Fruit fly (Drosophila melanogaster) whole organism, prepupa: ENCODE results near the gene Surf1.

Experiments used
- Blimp-1 ChIP-seq: fragments of 200-800 bp; sonication (Bioruptor generic); optimal IDR thresholded peaks from 3 replicates; lab custom pipeline; 2017; ENCODE audit warnings: missing biosample characterization, missing genetic modification characterization, mild to moderate bottlenecking, moderate library complexity, missing genetic modification reagents
- CG10669 ChIP-seq: fragments of 200-800 bp; sonication (Bioruptor generic); optimal IDR thresholded peaks from 3 replicates; lab custom pipeline; 2018; ENCODE audit warnings: missing biosample characterization, mild to moderate bottlenecking, missing genetic modification characterization, moderate library complexity
- CG11294 ChIP-seq: fragments of 200-800 bp; sonication (Bioruptor generic); IDR thresholded peaks from 2 replicates; pipeline ENCODE4 v1.3.6; 2022; ENCODE audit warnings: missing biosample characterization, missing genetic modification characterization
- CG11902 ChIP-seq: fragments of 200-800 bp; sonication (Bioruptor generic); optimal IDR thresholded peaks from 3 replicates; lab custom pipeline; 2016; ENCODE audit warnings: missing biosample characterization, missing genetic modification characterization
- CG15336 ChIP-seq: fragments of 200-800 bp; sonication (Bioruptor generic); IDR thresholded peaks from 2 replicates; pipeline ENCODE4 v1.3.6; 2022; ENCODE audit warnings: missing biosample characterization, missing genetic modification characterization
- CG1621 ChIP-seq: fragments of 200-800 bp; sonication (Bioruptor generic); optimal IDR thresholded peaks from 3 replicates; lab custom pipeline; 2018; ENCODE audit warnings: missing biosample characterization, mild to moderate bottlenecking, missing genetic modification characterization
- CG3032 ChIP-seq: fragments of 200-800 bp; optimal IDR thresholded peaks from 2 replicates; lab custom pipeline; 2019; ENCODE audit warnings: missing biosample characterization, mild to moderate bottlenecking, missing genetic modification characterization, moderate library complexity
- CG6163 ChIP-seq: fragments of 200-800 bp; sonication (Bioruptor generic); IDR thresholded peaks from 3 replicates; pipeline ENCODE4 v1.3.6; 2022; ENCODE audit warnings: missing biosample characterization, missing genetic modification characterization
- CG6854 ChIP-seq: fragments of 200-800 bp; sonication (Bioruptor generic); optimal IDR thresholded peaks from 2 replicates; lab custom pipeline; 2017; ENCODE audit warnings: missing biosample characterization, mild to moderate bottlenecking, missing genetic modification characterization
- Eip75B ChIP-seq: fragments of 200-800 bp; sonication (Bioruptor generic); optimal IDR thresholded peaks from 3 replicates; lab custom pipeline; 2016; ENCODE audit warnings: missing biosample characterization, missing genetic modification characterization
- Eip78C ChIP-seq: fragments of 200-800 bp; sonication (Bioruptor generic); peaks from one replicate; lab custom pipeline; 2016; ENCODE audit warnings: missing biosample characterization, missing genetic modification characterization
- Eip93F ChIP-seq: fragments of 200-800 bp; sonication (Bioruptor generic); optimal IDR thresholded peaks from 2 replicates; lab custom pipeline; 2016; ENCODE audit warnings: missing biosample characterization, mild to moderate bottlenecking, missing genetic modification characterization
- Ets96B ChIP-seq: fragments of 200-800 bp; optimal IDR thresholded peaks from 2 replicates; lab custom pipeline; 2019; ENCODE audit warnings: missing biosample characterization, mild to moderate bottlenecking, missing genetic modification characterization, moderate library complexity
- Gug ChIP-seq: fragments of 200-800 bp; sonication (Bioruptor generic); IDR thresholded peaks from 2 replicates; pipeline ENCODE4 v1.3.6; 2022; ENCODE audit warnings: missing biosample characterization, missing genetic modification characterization
- Hr38 ChIP-seq: sonication (Bioruptor generic); optimal IDR thresholded peaks from 2 replicates; lab custom pipeline; 2016; ENCODE audit warnings: missing biosample characterization, missing genetic modification characterization
- Hr39 ChIP-seq: fragments of 200-800 bp; sonication (Bioruptor generic); optimal IDR thresholded peaks from 2 replicates; lab custom pipeline; 2016; ENCODE audit warnings: missing biosample characterization, missing genetic modification characterization
- Hr4 ChIP-seq: fragments of 200-800 bp; sonication (Bioruptor generic); optimal IDR thresholded peaks from 3 replicates; lab custom pipeline; 2016; ENCODE audit warnings: missing biosample characterization, missing genetic modification characterization
- Lpt ChIP-seq: fragments of 200-800 bp; sonication (Bioruptor generic); optimal IDR thresholded peaks from 3 replicates; lab custom pipeline; 2016; ENCODE audit warnings: missing biosample characterization, missing genetic modification characterization
- Met ChIP-seq: fragments of 200-800 bp; sonication (Bioruptor generic); optimal IDR thresholded peaks from 3 replicates; lab custom pipeline; 2016; ENCODE audit warnings: missing biosample characterization, missing genetic modification characterization
- Sox15 ChIP-seq: fragments of 200-800 bp; sonication (Bioruptor generic); optimal IDR thresholded peaks from 3 replicates; lab custom pipeline; 2016; ENCODE audit warnings: missing biosample characterization, missing genetic modification characterization
- achi ChIP-seq: fragments of 200-800 bp; sonication (Bioruptor generic); optimal IDR thresholded peaks from 3 replicates; lab custom pipeline; 2016; ENCODE audit warnings: missing biosample characterization, missing genetic modification characterization
- acj6 ChIP-seq: fragments of 200-800 bp; sonication (Bioruptor generic); optimal IDR thresholded peaks from 3 replicates; lab custom pipeline; 2016; ENCODE audit warnings: missing biosample characterization, missing genetic modification characterization
- cyc ChIP-seq: fragments of 200-800 bp; sonication (Bioruptor generic); optimal IDR thresholded peaks from 3 replicates; lab custom pipeline; 2016; ENCODE audit warnings: missing biosample characterization, missing genetic modification characterization
- dsx ChIP-seq: fragments of 200-800 bp; optimal IDR thresholded peaks from 3 replicates; lab custom pipeline; 2019; ENCODE audit warnings: missing biosample characterization, mild to moderate bottlenecking, missing genetic modification characterization, moderate library complexity; ENCODE audit not compliant: poor library complexity, severe bottlenecking
- esn ChIP-seq: fragments of 200-800 bp; sonication (Bioruptor generic); optimal IDR thresholded peaks from 2 replicates; lab custom pipeline; 2016; ENCODE audit warnings: missing biosample characterization, mild to moderate bottlenecking, missing genetic modification characterization, moderate library complexity
- fd59A ChIP-seq: fragments of 200-800 bp; sonication (Bioruptor generic); optimal IDR thresholded peaks from 2 replicates; lab custom pipeline; 2017; ENCODE audit warnings: missing biosample characterization, mild to moderate bottlenecking, missing genetic modification characterization, missing genetic modification reagents
- fd85E ChIP-seq: fragments of 200-800 bp; sonication (Bioruptor generic); optimal IDR thresholded peaks from 3 replicates; lab custom pipeline; 2016; ENCODE audit warnings: missing biosample characterization, missing genetic modification characterization
- fkh ChIP-seq: fragments of 200-800 bp; sonication (Bioruptor generic); optimal IDR thresholded peaks from 3 replicates; lab custom pipeline; 2017; ENCODE audit warnings: missing biosample characterization, mild to moderate bottlenecking, missing genetic modification characterization, moderate library complexity
- lz ChIP-seq: fragments of 200-800 bp; sonication (Bioruptor generic); optimal IDR thresholded peaks from 3 replicates; lab custom pipeline; 2016; ENCODE audit warnings: missing biosample characterization, missing genetic modification characterization
- net ChIP-seq: fragments of 200-800 bp; sonication (Bioruptor generic); optimal IDR thresholded peaks from 3 replicates; lab custom pipeline; 2016; ENCODE audit warnings: missing biosample characterization, missing genetic modification characterization
- pdm3 ChIP-seq: fragments of 200-800 bp; sonication (Bioruptor generic); optimal IDR thresholded peaks from 3 replicates; lab custom pipeline; 2016; ENCODE audit warnings: missing biosample characterization, missing genetic modification characterization
- salr ChIP-seq, 2 experiments: fragments of 200-800 bp; sonication (Bioruptor generic); optimal IDR thresholded peaks; 3 replicates each; lab custom pipeline; 2016 to 2018; ENCODE audit warnings: missing biosample characterization in 2 of 2, missing genetic modification characterization in 2 of 2, mild to moderate bottlenecking in 1 of 2
- spab ChIP-seq: fragments of 200-800 bp; sonication (Bioruptor generic); optimal IDR thresholded peaks from 2 replicates; lab custom pipeline; 2017; ENCODE audit warnings: missing biosample characterization, mild to moderate bottlenecking, missing genetic modification characterization, missing genetic modification reagents
- svp ChIP-seq: fragments of 200-800 bp; sonication (Bioruptor generic); peaks from one replicate; lab custom pipeline; 2016; ENCODE audit warnings: missing biosample characterization, missing genetic modification characterization

Gene Surf1

DNA sequence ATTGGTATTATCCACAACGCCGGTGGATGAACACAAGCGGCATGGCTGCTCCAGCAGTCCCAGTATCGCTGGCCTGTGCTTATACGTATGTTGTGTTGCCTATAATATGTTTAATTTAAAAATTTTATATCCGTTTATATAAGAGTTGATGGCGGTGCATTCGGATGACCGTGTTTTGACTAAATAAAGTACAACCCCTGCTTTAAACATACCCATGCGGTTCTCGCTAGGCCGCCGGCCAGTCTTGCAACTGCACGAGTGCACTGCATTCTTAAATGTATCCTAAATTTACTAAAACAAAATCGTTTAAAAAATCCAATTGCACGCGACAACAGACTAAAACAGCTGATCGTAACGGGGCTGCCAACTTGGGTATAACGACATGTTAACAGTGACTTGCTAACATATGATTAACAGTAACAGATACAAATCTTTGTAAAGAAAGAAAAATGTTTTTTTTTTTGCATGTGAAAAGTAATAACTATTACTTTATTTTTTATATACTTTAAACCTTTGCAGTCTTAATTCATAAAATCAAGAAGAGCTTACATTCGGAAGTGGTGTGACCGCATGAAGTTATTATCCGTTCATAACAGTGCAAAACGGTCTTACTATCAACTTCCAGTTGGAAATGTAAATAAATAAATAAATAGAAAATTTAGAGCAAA is at the start of gene Surf1, which contains the start of gene Uqcc1:
Surf1 (plus strand) TSS at position 594 of the 668 bp plus-strand sequence.
Uqcc1 (minus strand) TSS at position 356 of the 668 bp plus-strand sequence.
- TF ChIP-seq Eip93F (GFP tag; lab: Kevin White, UChicago) (peak; percentile 24), Eip78C (GFP tag; lab: Kevin White, UChicago) (peak; percentile 63), Eip75B (peak; percentile 3), svp (GFP tag; lab: Kevin White, UChicago) (no peak), esn (GFP tag; lab: Kevin White, UChicago) (peak; percentile 20), fkh (peak; percentile 93), CG1621 (no peak)

- TF ChIP-seq Eip78C (GFP tag; lab: Kevin White, UChicago) (no peak), fd85E (no peak), achi (GFP tag; lab: Kevin White, UChicago) (no peak), Lpt (no peak), Hr38 (GFP tag; lab: Kevin White, UChicago) (no peak)
Observed at dm6 chr3L:6911219-6911618, 46.9 kb upstream of the Surf1 start.

dm6 chr3L:6913823-6914222 is 44.3 kb upstream of the Surf1 start:
- TF ChIP-seq net (GFP tag; lab: Kevin White, UChicago) (no peak), CG6163 (GFP tag; lab: Robert Waterston, UW) (no peak), Sox15 (GFP tag; lab: Kevin White, UChicago) (no peak), svp (GFP tag; lab: Kevin White, UChicago) (peak; percentile 7), lz (GFP tag; lab: Kevin White, UChicago) (no peak), CG6854 (GFP tag; lab: Kevin White, UChicago) (no peak)

DNA sequence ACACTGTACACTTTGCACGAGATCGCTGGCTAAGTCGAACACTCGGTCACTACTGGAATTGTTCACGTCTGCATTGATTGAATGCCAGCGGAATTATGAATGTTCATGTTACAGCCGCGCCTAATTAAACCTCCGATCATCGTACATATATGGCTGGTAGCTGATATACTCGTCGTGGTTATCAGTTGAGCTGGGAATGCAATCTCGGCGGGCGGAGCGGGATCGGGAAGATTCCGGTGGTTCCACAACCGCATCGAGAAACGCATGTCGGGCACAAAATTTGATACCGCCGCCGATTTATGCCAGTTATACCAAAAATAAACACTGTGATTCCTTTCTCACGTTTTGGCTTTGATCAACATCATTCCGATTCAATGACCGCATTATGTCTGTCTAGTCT is 43.4 kb upstream of the Surf1 start, which contains the start of gene Prat2:
Prat2 (minus strand) TSS at position 101 of the 400 bp plus-strand sequence.
- no peak for TF ChIP-seq CG11902 (GFP tag; lab: Kevin White, UChicago)
- no peak for TF ChIP-seq Hr39 (GFP tag; lab: Kevin White, UChicago)
- TF ChIP-seq Met (GFP tag; lab: Kevin White, UChicago) = no peak

DNA sequence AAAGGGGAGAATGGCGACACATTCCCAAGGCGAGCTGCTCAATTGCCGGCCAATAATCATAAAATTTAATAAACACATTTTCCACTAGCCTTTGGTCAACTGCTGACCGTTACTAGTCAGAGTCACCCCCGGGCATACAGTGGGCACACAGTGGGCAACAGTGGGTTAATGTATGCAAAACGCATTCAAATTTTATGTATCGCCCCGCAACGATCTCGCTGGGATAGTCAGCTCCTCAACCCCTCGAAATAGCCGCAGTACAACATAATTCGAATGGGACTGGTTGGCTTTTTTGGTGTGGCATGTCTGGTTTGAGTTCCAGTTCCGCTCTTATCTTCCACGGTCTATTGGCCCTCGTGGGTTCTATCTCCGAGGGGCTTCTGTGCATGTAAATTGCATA is 38.9 kb upstream of the Surf1 start:
- no peak for TF ChIP-seq pdm3 (GFP tag; lab: Kevin White, UChicago)
- no peak for TF ChIP-seq lz (GFP tag; lab: Kevin White, UChicago)
- no peak for TF ChIP-seq CG15336 (GFP tag; lab: Robert Waterston, UW)
- TF ChIP-seq Eip75B = no peak
- no peak for TF ChIP-seq fkh
- TF ChIP-seq CG1621 = no peak
- TF ChIP-seq acj6 (GFP tag; lab: Kevin White, UChicago) = no peak
- TF ChIP-seq Hr4 = no peak
- TF ChIP-seq CG3032 (tag; lab: Kevin White, UChicago) = no peak
- TF ChIP-seq CG11902 (GFP tag; lab: Kevin White, UChicago) = no peak
- TF ChIP-seq Ets96B = no peak
- TF ChIP-seq, all 60 proteins: peak for 0

dm6 chr3L:6925843-6926242 is 32.3 kb upstream of the Surf1 start:
- TF ChIP-seq Eip78C (GFP tag; lab: Kevin White, UChicago) = peak; percentile 48
- no peak for TF ChIP-seq CG15336 (GFP tag; lab: Robert Waterston, UW)

dm6 chr3L:6931850-6932249 is 26.3 kb upstream of the Surf1 start, which contains the start of gene CG45413:
CG45413 (minus strand) TSS chr3L:6931950.
- TF ChIP-seq esn (GFP tag; lab: Kevin White, UChicago) (no peak), spab (GFP tag; lab: Kevin White, UChicago) (no peak), fd59A (no peak), CG1621 (no peak), CG11294 (GFP tag; lab: Robert Waterston, UW) (no peak), Gug (GFP tag; lab: Robert Waterston, UW) (no peak), Ets96B (no peak), dsx (GFP tag; lab: Kevin White, UChicago) (no peak), Sox15 (GFP tag; lab: Kevin White, UChicago) (no peak), Blimp-1 (no peak), salr (GFP tag; optimal IDR thresholded peaks at IDR 0.05; lab: Kevin White, UChicago) (no peak), CG11902 (GFP tag; lab: Kevin White, UChicago) (no peak), Lpt (no peak), cyc (GFP tag; lab: Kevin White, UChicago) (no peak), fkh (no peak), CG10669 (GFP tag; lab: Kevin White, UChicago) (no peak), CG3032 (tag; lab: Kevin White, UChicago) (no peak), Eip93F (GFP tag; lab: Kevin White, UChicago) (no peak)
- TF ChIP-seq, all 60 proteins: peak for 0
